Worm (Caenorhabditis elegans) whole organism, L4/young adult: Measurements from ENCODE around the gene usp-39.
"Not testable (repeated sequence)": the region's sequence is repeated elsewhere in the genome, so short reads cannot be mapped to it uniquely, and the experiment has no call there.

Experiments
- W03F9.2 ChIP-seq: fragments of 150-350 bp; optimal IDR thresholded peaks from 2 replicates; lab custom pipeline; 2014; ENCODE audit warnings: missing biosample characterization, missing genetic modification characterization
- dao-5 ChIP-seq: sonication (generic microtip); optimal IDR thresholded peaks from 2 replicates; lab custom pipeline; 2016; ENCODE audit warnings: missing genotype, missing genetic modification characterization, moderate library complexity, missing compliant biosample characterization
- him-1 ChIP-seq: sonication (generic microtip); optimal IDR thresholded peaks from 2 replicates; lab custom pipeline; 2016; ENCODE audit warnings: missing genotype, missing genetic modification reagents, missing genetic modification characterization, missing compliant biosample characterization

The usp-39 gene

DNA sequence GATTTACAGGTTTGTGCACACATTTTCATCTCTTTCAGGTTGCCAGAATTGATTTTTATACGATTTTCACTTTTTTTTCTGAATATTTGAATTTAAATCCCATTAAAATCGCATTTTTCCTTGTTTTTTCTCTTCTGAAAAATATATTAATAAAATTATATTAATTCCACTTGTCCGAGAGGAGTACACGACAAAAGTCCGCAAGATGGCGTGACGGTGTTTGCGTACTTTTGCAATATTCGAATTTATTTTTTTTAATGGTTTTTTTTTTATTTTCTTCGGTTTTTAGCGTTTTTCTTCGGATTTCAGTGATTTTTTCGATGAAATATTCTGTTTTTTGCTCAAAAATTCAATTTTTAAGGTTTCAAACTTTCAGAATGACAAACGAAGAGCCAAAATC is at the start of gene usp-39:
Gene usp-39 (plus strand): TSS at position 377 of the 400 bp plus-strand sequence.
- TF ChIP-seq W03F9.2 (tag; lab: Kevin White, UChicago) (peak; percentile 86), dao-5 (tag; lab: Kevin White, UChicago) (no peak), him-1 (tag; lab: Kevin White, UChicago) (peak; percentile 52)

DNA sequence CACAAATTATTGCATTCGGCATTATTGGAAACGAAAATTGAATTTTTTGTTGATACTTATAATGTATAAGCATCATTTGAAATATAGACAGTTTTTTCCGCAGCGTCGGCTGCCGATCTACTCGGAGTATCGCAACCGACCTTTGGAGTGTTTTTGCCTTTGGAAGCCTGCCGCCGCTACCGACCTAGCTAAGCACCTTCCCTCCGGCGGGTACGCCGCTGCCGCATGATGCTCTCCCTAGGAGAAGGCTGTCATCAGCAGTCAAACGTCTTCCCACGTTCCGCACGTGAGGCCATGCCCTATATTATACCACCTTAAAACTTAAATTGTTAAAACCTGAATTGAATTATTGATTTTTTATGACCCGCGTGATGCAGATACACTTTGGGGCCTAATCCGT is 46.6 kb upstream of the usp-39 start:
- TF ChIP-seq dao-5 (tag; lab: Kevin White, UChicago) (no peak), W03F9.2 (tag; lab: Kevin White, UChicago) (no peak), him-1 (tag; lab: Kevin White, UChicago) (no peak)

DNA sequence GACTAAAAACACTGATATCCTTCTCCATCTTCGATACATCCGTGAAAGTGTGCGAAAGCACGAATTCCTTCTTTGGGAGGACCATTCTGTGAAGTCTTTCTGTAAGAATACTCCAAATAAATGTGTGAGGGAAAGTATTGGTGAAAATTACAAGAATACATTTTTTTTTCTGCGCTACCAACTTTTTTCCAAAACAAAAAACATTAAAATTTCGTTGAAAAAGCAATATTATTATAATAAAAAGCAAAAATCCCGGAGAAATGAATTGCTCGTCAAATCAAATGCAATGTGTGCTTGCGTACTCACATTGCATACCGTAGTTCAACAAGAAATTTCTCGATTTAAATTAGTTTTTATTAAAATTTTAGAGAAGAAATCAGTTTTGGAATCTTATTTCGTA is 43.1 kb upstream of the usp-39 start, which contains the start of gene bath-13:
Gene bath-13 (minus strand): TSS at position 101 of the 400 bp plus-strand sequence.
- TF ChIP-seq dao-5 (tag; lab: Kevin White, UChicago) (no peak), him-1 (tag; lab: Kevin White, UChicago) (no peak), W03F9.2 (tag; lab: Kevin White, UChicago) (no peak)

DNA sequence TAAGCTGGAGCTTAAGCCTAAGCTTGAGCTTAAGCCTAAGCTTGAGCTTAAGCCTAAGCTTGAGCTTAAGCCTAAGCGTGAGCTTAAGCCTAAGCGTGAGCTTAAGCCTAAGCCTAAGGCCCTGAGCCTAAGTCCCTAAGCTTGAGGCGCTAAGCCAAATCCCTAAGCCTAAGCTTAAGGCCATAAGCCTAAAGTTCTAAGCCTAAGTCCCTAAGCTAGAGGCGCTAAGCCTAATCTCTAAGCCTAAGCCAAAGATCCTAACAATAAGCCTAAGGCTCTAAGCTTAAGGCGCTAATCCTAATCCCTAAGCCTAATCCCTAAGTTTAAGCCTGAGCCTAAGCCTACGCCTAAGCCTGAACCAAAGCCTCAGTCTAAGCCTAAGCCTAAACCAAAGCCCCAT is 39.4 kb upstream of the usp-39 start:
- no peak for TF ChIP-seq dao-5 (tag; lab: Kevin White, UChicago)
- no peak for TF ChIP-seq W03F9.2 (tag; lab: Kevin White, UChicago)
- no peak for TF ChIP-seq him-1 (tag; lab: Kevin White, UChicago)

DNA sequence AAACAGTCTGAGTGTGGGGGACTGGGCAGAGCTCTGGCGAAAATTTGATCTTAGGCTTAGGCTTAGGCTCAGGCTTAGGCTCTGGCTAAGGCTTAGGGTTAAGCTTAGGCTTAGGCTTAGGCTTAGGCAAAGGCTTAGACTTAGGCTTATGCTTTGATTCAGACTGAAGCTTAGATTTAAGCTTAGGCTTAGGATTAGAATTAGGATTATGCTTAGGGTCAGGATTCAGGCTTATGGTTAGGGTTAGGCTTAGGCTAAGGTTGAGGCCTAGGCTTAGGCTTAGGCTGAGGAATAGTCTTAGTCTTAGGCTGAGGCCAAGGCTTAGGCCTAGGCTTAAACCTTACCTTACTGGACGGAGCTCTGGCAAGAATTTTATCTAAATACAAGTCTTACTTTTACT is 38.2 kb upstream of the usp-39 start:
- no peak for TF ChIP-seq W03F9.2 (tag; lab: Kevin White, UChicago)
- no peak for TF ChIP-seq him-1 (tag; lab: Kevin White, UChicago)
- TF ChIP-seq dao-5 (tag; lab: Kevin White, UChicago) = no peak

DNA sequence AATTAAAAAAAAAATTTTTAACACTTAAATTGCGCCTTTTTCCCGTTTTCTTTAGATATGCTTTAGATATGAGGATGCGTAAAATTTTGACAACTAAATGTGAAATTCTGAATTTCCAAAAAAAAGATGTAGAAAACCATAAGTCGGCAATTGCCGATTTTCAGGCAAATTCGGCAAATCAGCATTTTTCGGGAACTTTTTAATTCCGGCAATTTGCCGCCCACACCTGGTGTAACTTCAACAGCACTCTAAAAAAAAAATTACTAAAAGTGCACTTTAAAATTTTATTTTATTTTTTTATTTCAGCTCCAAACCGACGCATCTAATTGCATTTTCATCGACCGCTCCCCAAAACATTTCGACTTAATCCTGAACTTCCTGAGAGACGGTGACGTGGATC is 34.6 kb upstream of the usp-39 start, which contains the start of gene K02F6.6:
Gene K02F6.6 (plus strand): TSS at position 301 of the 400 bp plus-strand sequence.
- no peak for TF ChIP-seq W03F9.2 (tag; lab: Kevin White, UChicago)
- no peak for TF ChIP-seq dao-5 (tag; lab: Kevin White, UChicago)
- no peak for TF ChIP-seq him-1 (tag; lab: Kevin White, UChicago)

DNA sequence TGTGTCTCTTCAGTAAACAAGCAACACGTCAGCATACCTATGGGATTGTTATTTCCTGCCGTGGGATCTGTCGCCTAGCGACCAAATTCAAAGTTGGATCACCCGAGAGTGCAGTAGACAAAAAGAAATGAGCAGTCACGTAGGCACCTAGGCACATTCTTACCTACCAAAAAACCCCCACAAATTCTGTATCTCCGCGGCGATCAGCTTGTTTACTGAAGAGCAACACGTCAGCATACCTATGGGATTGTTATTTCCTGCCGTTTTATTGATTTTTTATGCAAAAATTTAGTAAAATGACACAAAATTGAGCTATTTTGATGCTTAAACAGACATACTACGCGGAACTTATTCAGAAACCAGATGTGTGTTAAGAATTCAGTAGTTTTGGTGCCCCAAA is 30.6 kb upstream of the usp-39 start, which contains the start of gene K02F6.5:
Gene K02F6.5 (plus strand): TSS at position 301 of the 400 bp plus-strand sequence.
- TF ChIP-seq W03F9.2, him-1, dao-5 (tag; lab: Kevin White, UChicago): not testable (repeated sequence)

DNA sequence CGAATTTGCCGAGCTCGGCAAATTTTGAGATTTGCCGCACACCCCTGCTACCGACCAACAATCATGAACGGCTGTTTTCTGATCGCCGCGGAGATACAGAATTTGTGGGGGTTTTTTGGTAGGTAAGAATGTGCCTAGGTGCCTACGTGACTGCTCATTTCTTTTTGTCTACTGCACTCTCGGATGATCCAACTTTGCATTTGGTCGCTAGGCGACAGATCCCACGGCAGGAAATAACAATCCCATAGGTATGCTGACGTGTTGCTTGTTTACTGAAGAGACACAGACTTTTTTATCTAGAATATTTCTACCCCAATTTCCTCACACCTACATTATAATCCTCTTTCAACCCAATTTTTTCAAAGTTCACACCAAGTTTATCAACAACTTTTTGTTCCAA is 30.1 kb upstream of the usp-39 start, which contains the start of gene K02F6.8:
Gene K02F6.8 (minus strand): TSS at position 101 of the 400 bp plus-strand sequence.
- TF ChIP-seq him-1, dao-5, W03F9.2 (tag; lab: Kevin White, UChicago): not testable (repeated sequence)

DNA sequence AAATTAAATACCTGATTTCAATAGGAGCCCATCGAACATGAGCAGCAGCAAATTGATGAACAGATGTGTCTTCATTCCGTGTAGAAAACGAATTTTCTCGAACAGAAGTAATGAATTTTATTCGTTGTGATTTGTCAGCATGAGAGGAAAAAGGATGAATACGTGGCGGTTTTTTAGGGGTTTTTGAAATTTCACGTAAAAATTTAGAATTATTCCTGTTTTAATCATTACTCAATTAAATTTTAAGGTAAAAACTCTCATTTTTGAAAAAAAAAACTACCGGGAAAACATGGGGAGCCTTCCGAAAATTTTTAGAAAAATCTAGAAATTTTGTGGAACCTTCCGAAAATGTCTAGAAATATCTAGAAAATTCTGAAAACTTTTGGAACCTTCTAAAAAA is 27.3 kb upstream of the usp-39 start, which contains the start of gene K02F6.7:
Gene K02F6.7 (minus strand): TSS at position 101 of the 400 bp plus-strand sequence.
- TF ChIP-seq W03F9.2 (tag; lab: Kevin White, UChicago) (no peak), him-1 (tag; lab: Kevin White, UChicago) (no peak), dao-5 (tag; lab: Kevin White, UChicago) (no peak)

DNA sequence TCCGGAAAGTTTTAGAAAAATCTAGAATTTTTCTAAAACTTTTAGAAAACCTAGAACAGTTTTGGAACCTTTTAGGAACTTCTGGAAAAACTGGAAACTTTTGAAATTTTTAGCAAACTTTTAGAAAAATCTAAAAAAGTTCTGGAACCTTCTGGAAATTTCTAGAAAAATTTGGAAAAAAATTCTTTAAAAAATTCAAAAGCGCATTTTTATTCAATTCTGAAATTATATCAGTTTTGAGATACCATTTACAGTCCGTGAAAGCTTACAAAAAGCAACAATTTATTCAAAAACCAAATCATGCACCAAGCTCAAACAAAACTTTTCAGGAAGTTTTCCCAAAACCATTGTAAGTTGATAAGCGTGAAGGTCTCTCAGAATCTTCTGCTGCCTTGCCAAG is 26.9 kb upstream of the usp-39 start, which contains the start of gene K02F6.4:
Gene K02F6.4 (plus strand): TSS at position 301 of the 400 bp plus-strand sequence.
- TF ChIP-seq dao-5 (tag; lab: Kevin White, UChicago) = no peak
- TF ChIP-seq him-1 (tag; lab: Kevin White, UChicago) = no peak
- no peak for TF ChIP-seq W03F9.2 (tag; lab: Kevin White, UChicago)

DNA sequence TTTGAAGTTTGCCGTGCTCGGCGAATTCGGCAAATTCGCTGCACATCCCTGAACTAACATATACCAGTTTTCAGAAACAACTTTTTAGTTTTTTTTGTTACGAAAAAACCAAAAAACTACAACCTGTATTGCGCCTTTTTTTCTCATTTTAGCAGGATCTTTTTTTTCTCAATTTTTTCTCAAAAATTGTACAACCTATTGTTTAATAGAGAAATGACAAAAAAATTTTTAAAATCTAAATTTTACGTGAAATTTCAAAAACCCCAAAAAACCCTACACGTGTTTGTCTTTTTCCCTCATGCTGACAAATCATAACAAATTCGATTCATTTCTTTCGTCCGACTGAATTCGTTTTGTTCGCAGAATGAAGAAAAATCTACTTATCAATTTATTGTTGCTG is 19.1 kb upstream of the usp-39 start, which contains the start of gene K02F6.3:
Gene K02F6.3 (plus strand): TSS at position 301 of the 400 bp plus-strand sequence.
- TF ChIP-seq dao-5 (tag; lab: Kevin White, UChicago) (no peak), W03F9.2 (tag; lab: Kevin White, UChicago) (no peak), him-1 (tag; lab: Kevin White, UChicago) (no peak)

DNA sequence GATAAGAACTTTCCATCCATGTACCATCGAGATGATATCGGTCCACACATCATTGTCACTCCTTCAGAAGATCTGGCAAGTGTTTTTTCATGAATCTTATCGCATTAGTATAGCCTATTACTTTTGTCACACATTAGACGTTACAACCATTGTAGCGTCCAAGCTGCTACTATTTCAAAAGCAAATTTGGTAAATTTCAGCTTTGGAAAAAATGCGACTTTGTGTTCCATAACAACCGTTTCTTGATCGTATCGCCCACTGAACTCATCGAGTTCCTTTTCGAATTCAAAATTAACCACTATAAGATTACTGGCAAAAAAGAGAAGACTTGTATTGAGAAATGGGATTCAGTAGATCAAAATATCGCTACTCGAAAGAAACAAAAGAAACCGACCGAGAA is 12.0 kb upstream of the usp-39 start:
- TF ChIP-seq dao-5 (tag; lab: Kevin White, UChicago) (no peak), him-1 (tag; lab: Kevin White, UChicago) (no peak), W03F9.2 (tag; lab: Kevin White, UChicago) (no peak)

DNA sequence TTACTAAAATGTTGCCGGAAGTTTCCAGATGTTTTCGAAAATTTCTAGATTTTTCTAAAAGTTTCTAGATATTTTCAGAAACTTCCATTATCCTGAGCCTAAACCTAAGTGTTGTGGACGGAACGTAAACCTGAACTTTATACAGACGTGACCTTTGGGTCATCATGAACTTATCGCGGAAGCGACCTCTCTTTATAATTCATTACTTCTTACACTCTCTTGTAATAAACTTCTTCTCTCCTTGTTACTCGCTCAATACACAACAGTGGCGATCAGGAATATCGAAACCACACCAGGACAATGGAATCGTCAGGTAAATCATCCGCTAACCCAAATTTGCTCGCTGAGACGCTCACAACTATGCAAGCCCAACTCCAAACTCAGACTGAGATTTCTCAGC is 11.4 kb upstream of the usp-39 start, which contains the start of gene K02F6.1:
Gene K02F6.1 (plus strand): TSS at position 301 of the 400 bp plus-strand sequence.
- TF ChIP-seq dao-5, W03F9.2, him-1 (tag; lab: Kevin White, UChicago): not testable (repeated sequence)

DNA sequence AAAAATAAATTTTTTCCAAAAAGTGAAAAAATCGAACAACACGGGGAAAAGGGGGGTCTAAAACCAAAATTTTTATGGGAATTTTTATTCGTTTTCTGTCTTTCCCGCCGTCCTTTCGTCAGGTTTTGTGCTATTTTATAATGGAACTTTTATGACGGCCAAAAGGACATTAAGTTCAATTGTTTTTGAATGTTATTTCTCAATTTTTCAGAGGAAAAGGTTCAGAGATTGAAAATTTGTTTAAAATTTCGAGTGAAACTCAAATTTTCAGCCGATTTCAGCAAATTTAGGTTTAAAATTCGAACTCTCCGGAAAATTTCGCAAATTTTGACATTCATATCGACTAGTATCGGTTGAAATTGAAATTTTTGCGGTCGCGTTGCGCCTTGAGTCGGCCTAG is 1.1 kb upstream of the usp-39 start, which contains the start of gene nep-18:
Gene nep-18 (minus strand): TSS at position 101 of the 400 bp plus-strand sequence.
- TF ChIP-seq W03F9.2 (tag; lab: Kevin White, UChicago) (no peak), dao-5 (tag; lab: Kevin White, UChicago) (no peak), him-1 (tag; lab: Kevin White, UChicago) (no peak)
